Fruit fly (Drosophila melanogaster) whole organism, embryonic: Measurements from ENCODE around the gene CG31904.

Source experiments
- B-H1 ChIP-seq: fragments of 200-800 bp; sonication (Bioruptor generic); IDR thresholded peaks from 3 replicates; pipeline ENCODE4 v1.3.6; 2022; ENCODE audit warnings: missing biosample characterization, missing genetic modification characterization
- B-H2 ChIP-seq: fragments of 200-800 bp; sonication (Bioruptor generic); optimal IDR thresholded peaks from 2 replicates; lab custom pipeline; 2018; ENCODE audit warnings: missing biosample characterization, mild to moderate bottlenecking, missing genetic modification characterization
- CG10147 ChIP-seq: fragments of 200-800 bp; sonication (Bioruptor generic); optimal IDR thresholded peaks from 2 replicates; lab custom pipeline; 2019; ENCODE audit warnings: missing biosample characterization, mild to moderate bottlenecking, missing genetic modification characterization, moderate library complexity
- CG10565 ChIP-seq: fragments of 200-800 bp; sonication (Bioruptor generic); optimal IDR thresholded peaks from 3 replicates; lab custom pipeline; 2016; ENCODE audit warnings: missing biosample characterization, mild to moderate bottlenecking, missing genetic modification characterization
- CG12071 ChIP-seq: fragments of 200-800 bp; sonication (Bioruptor generic); optimal IDR thresholded peaks from 3 replicates; lab custom pipeline; 2018; ENCODE audit warnings: missing biosample characterization, mild to moderate bottlenecking, missing genetic modification characterization
- CG15514 ChIP-seq: fragments of 200-800 bp; sonication (Bioruptor generic); optimal IDR thresholded peaks from 3 replicates; lab custom pipeline; 2017; ENCODE audit warnings: missing biosample characterization, missing genetic modification characterization, mild to moderate bottlenecking, moderate library complexity, missing genetic modification reagents
- CG18599 ChIP-seq: fragments of 200-800 bp; sonication (Bioruptor generic); optimal IDR thresholded peaks from 3 replicates; lab custom pipeline; 2017; ENCODE audit warnings: missing biosample characterization, missing genetic modification characterization, mild to moderate bottlenecking, moderate library complexity, missing genetic modification reagents
- CG18764 ChIP-seq: fragments of 200-800 bp; sonication (Bioruptor generic); optimal IDR thresholded peaks from 3 replicates; lab custom pipeline; 2016; ENCODE audit warnings: missing biosample characterization, missing genetic modification characterization
- CG2678 ChIP-seq: fragments of 200-800 bp; sonication (Bioruptor generic); optimal IDR thresholded peaks from 3 replicates; lab custom pipeline; 2019; ENCODE audit warnings: missing biosample characterization, mild to moderate bottlenecking, missing genetic modification characterization, moderate library complexity
- CG3281 ChIP-seq: fragments of 200-800 bp; sonication (Bioruptor generic); optimal IDR thresholded peaks from 3 replicates; lab custom pipeline; 2017; ENCODE audit warnings: missing biosample characterization, mild to moderate bottlenecking, missing genetic modification characterization
- CG4328 ChIP-seq: fragments of 200-800 bp; sonication (Bioruptor generic); optimal IDR thresholded peaks from 3 replicates; lab custom pipeline; 2017; ENCODE audit warnings: missing biosample characterization, missing genetic modification reagents, missing genetic modification characterization
- CG6765 ChIP-seq: fragments of 200-800 bp; sonication (Bioruptor generic); optimal IDR thresholded peaks from 3 replicates; lab custom pipeline; 2017; ENCODE audit warnings: missing biosample characterization, mild to moderate bottlenecking, missing genetic modification characterization
- CG6813 ChIP-seq: fragments of 200-800 bp; sonication (Bioruptor generic); optimal IDR thresholded peaks from 2 replicates; lab custom pipeline; 2017; ENCODE audit warnings: missing biosample characterization, missing genetic modification characterization, mild to moderate bottlenecking, moderate library complexity, missing genetic modification reagents
- CG7271 ChIP-seq: fragments of 200-800 bp; sonication (Bioruptor generic); optimal IDR thresholded peaks from 2 replicates; lab custom pipeline; 2018; ENCODE audit warnings: missing biosample characterization, mild to moderate bottlenecking, missing genetic modification characterization, moderate library complexity
- CG8281 ChIP-seq: fragments of 200-800 bp; sonication (Bioruptor generic); optimal IDR thresholded peaks from 2 replicates; lab custom pipeline; 2018; ENCODE audit warnings: missing biosample characterization, mild to moderate bottlenecking, missing genetic modification characterization, moderate library complexity
- CHES-1-like ChIP-seq: fragments of 200-800 bp; sonication (Bioruptor generic); optimal IDR thresholded peaks from 2 replicates; lab custom pipeline; 2016; ENCODE audit warnings: missing biosample characterization, missing genetic modification characterization
- CoRest ChIP-seq: fragments of 200-800 bp; sonication (Bioruptor generic); optimal IDR thresholded peaks from 3 replicates; lab custom pipeline; 2018; ENCODE audit warnings: missing biosample characterization, mild to moderate bottlenecking, missing genetic modification characterization, moderate library complexity
- Dref ChIP-seq: fragments of 200-800 bp; sonication (Bioruptor generic); IDR thresholded peaks from 2 replicates; pipeline ENCODE4 v1.3.6; 2022; ENCODE audit warnings: missing biosample characterization, missing genetic modification characterization
- Ets65A ChIP-seq: fragments of 200-800 bp; sonication (Bioruptor generic); peaks from one replicate; lab custom pipeline; 2016; ENCODE audit warnings: missing biosample characterization, missing genetic modification characterization
- Fer3 ChIP-seq: fragments of 200-800 bp; sonication (Bioruptor generic); optimal IDR thresholded peaks from 2 replicates; lab custom pipeline; 2018; ENCODE audit warnings: missing biosample characterization, mild to moderate bottlenecking, missing genetic modification characterization, moderate library complexity
- HmgD ChIP-seq: fragments of 200-800 bp; sonication (Bioruptor generic); optimal IDR thresholded peaks from 3 replicates; lab custom pipeline; 2016; ENCODE audit warnings: missing biosample characterization, missing genetic modification characterization
- Meics ChIP-seq: fragments of 200-800 bp; sonication (Bioruptor generic); optimal IDR thresholded peaks from 2 replicates; lab custom pipeline; 2017; ENCODE audit warnings: missing biosample characterization, mild to moderate bottlenecking, missing genetic modification characterization
- NC2β ChIP-seq: fragments of 200-800 bp; sonication (Bioruptor generic); optimal IDR thresholded peaks from 2 replicates; lab custom pipeline; 2016; ENCODE audit warnings: missing biosample characterization, missing genetic modification characterization
- Sox102F ChIP-seq: fragments of 200-800 bp; sonication (Bioruptor generic); optimal IDR thresholded peaks from 2 replicates; lab custom pipeline; 2018; ENCODE audit warnings: missing biosample characterization, mild to moderate bottlenecking, missing genetic modification characterization, moderate library complexity
- ci ChIP-seq: fragments of 200-800 bp; sonication (Bioruptor generic); IDR thresholded peaks from 3 replicates; pipeline ENCODE4 v1.3.6; 2022; ENCODE audit warnings: missing biosample characterization, missing genetic modification characterization
- cwo ChIP-seq: fragments of 200-800 bp; sonication (Bioruptor generic); optimal IDR thresholded peaks from 3 replicates; lab custom pipeline; 2017; ENCODE audit warnings: missing biosample characterization, missing genetic modification characterization, mild to moderate bottlenecking, moderate library complexity, missing genetic modification reagents
- dm ChIP-seq: fragments of 200-800 bp; sonication (Bioruptor generic); optimal IDR thresholded peaks from 3 replicates; lab custom pipeline; 2016; ENCODE audit warnings: missing biosample characterization, missing genetic modification characterization
- emc ChIP-seq: fragments of 200-800 bp; sonication (Bioruptor generic); optimal IDR thresholded peaks from 2 replicates; lab custom pipeline; 2016; ENCODE audit warnings: missing biosample characterization, missing genetic modification characterization
- fd3F ChIP-seq: fragments of 200-800 bp; sonication (Bioruptor generic); optimal IDR thresholded peaks from 2 replicates; lab custom pipeline; 2018; ENCODE audit warnings: missing biosample characterization, mild to moderate bottlenecking, missing genetic modification characterization, moderate library complexity
- grn ChIP-seq: fragments of 200-800 bp; sonication (Bioruptor generic); optimal IDR thresholded peaks from 3 replicates; lab custom pipeline; 2017; ENCODE audit warnings: missing biosample characterization, missing genetic modification characterization
- hkb ChIP-seq, 2 experiments: fragments of 200-800 bp in 1 of 2; fragments of >200 bp in 1 of 2; sonication (Bioruptor generic) in 1 of 2; IDR thresholded peaks in 1 of 2; optimal IDR thresholded peaks in 1 of 2; 2 replicates each; pipeline versions ENCODE4 v1.3.6 to Lab custom; 2017 to 2022; ENCODE audit warnings: missing biosample characterization in 1 of 2, missing genetic modification characterization in 1 of 2
- lab ChIP-seq: fragments of 200-800 bp; sonication (Bioruptor generic); optimal IDR thresholded peaks from 3 replicates; lab custom pipeline; 2017; ENCODE audit warnings: missing biosample characterization, missing genetic modification characterization, mild to moderate bottlenecking, moderate library complexity, missing genetic modification reagents
- luna ChIP-seq: fragments of 200-800 bp; sonication (Bioruptor generic); optimal IDR thresholded peaks from 2 replicates; lab custom pipeline; 2016; ENCODE audit warnings: missing biosample characterization, missing genetic modification characterization
- nerfin-2 ChIP-seq: fragments of 200-800 bp; sonication (Bioruptor generic); IDR thresholded peaks from 2 replicates; pipeline ENCODE4 v1.3.6; 2022; ENCODE audit warnings: missing biosample characterization, missing genetic modification characterization; ENCODE audit not compliant: partially characterized antibody
- scrt ChIP-seq: fragments of 200-800 bp; sonication (Bioruptor generic); optimal IDR thresholded peaks from 2 replicates; lab custom pipeline; 2018; ENCODE audit warnings: missing biosample characterization, mild to moderate bottlenecking, missing genetic modification characterization, moderate library complexity
- sens ChIP-seq: fragments of 200-800 bp; sonication (Bioruptor generic); peaks from one replicate; lab custom pipeline; 2016; ENCODE audit warnings: missing biosample characterization, missing genetic modification characterization
- sim ChIP-seq: fragments of 200-800 bp; sonication (Bioruptor generic); IDR thresholded peaks from 2 replicates; pipeline ENCODE4 v1.3.6; 2022; ENCODE audit warnings: missing biosample characterization, missing genetic modification characterization
- toy ChIP-seq: fragments of 200-800 bp; sonication (Bioruptor generic); IDR thresholded peaks from 2 replicates; pipeline ENCODE4 v1.3.6; 2022; ENCODE audit warnings: missing biosample characterization, missing genetic modification characterization
- unpg ChIP-seq: fragments of 200-800 bp; sonication (Bioruptor generic); optimal IDR thresholded peaks from 3 replicates; lab custom pipeline; 2018; ENCODE audit warnings: missing biosample characterization, mild to moderate bottlenecking, missing genetic modification characterization, moderate library complexity
- wdn ChIP-seq: fragments of 200-800 bp; sonication (Bioruptor generic); IDR thresholded peaks from 2 replicates; pipeline ENCODE4 v1.3.6; 2022; ENCODE audit warnings: missing biosample characterization, missing genetic modification characterization
- zf30C ChIP-seq: fragments of 200-800 bp; sonication (Bioruptor generic); optimal IDR thresholded peaks from 3 replicates; lab custom pipeline; 2018; ENCODE audit warnings: missing biosample characterization, mild to moderate bottlenecking, missing genetic modification characterization

CG31904 gene

DNA sequence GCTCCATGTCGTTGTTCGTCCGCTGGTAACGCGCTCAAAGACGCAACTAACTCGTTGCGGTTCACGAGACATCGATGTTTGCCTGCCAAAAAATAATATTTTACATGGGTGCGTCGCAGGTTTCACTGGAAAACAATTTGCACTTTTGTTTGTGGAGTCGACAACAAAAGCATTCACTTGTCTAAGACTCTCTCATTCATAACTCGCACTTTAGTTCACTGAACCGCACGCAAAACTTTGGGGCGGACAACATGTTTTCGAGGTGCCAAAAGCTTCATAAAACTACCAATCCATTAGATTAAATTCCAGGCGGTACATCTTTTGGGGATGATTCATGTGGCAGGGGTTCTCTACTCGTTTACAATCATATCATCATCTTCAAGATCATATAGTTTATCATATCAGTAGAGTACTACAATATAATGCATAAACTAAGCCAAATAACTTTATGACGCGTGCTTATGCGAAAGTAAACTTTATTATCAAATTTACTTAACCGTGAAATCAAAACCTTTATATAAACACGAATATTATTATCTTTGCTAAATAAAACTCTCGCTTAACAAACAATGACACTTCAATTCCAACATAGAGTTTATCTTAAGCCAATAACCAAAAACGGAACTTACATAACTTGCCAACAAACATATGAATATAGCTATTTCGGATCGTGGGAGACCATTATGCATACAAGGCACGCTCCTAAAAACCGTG lies 39.5 kb upstream of the CG31904 start, which contains the start of gene CG7179 (continued):
- TF ChIP-seq CG3281 (GFP tag; lab: Kevin White, UChicago) (peak; percentile 57), Meics (GFP tag; lab: Kevin White, UChicago) (peak; percentile 51), NC2β (GFP tag; lab: Kevin White, UChicago) (no peak), hkb (optimal IDR thresholded peaks at IDR 0.05; lab: Kevin White, UChicago) (no peak), hkb (GFP tag; IDR thresholded peaks at IDR 0.05; lab: Robert Waterston, UW) (0 out of 2 replicates have a peak, but pooled peaks have one; percentile 29), fd3F (GFP tag; lab: Kevin White, UChicago) (peak; percentile 18), luna (GFP tag; lab: Kevin White, UChicago) (no peak), scrt (GFP tag; lab: Kevin White, UChicago) (peak; percentile 35), sim (GFP tag; lab: Robert Waterston, UW) (no peak), dm (GFP tag; lab: Kevin White, UChicago) (no peak), wdn (GFP tag; lab: Robert Waterston, UW) (no peak), ci (0 out of 3 replicates have a peak, but pooled peaks have one; percentile 11), CG4328 (GFP tag; lab: Kevin White, UChicago) (peak; percentile 1), CG6765 (GFP tag; lab: Kevin White, UChicago) (peak; percentile 24), Fer3 (tag; lab: Kevin White, UChicago) (peak; percentile 57), sens (peak; percentile 83), unpg (GFP tag; lab: Kevin White, UChicago) (peak; percentile 32), cwo (GFP tag; lab: Kevin White, UChicago) (peak; percentile 3), CoRest (tag; lab: Kevin White, UChicago) (peak; percentile 21), Dref (no peak), zf30C (GFP tag; lab: Kevin White, UChicago) (no peak), HmgD (GFP tag; lab: Kevin White, UChicago) (no peak), CG10565 (GFP tag; lab: Kevin White, UChicago) (no peak), CG15514 (GFP tag; lab: Kevin White, UChicago) (peak; percentile 17), CG12071 (GFP tag; lab: Kevin White, UChicago) (peak; percentile 26), CG2678 (peak; percentile 72), CG18599 (GFP tag; lab: Kevin White, UChicago) (peak; percentile 38), CG6813 (GFP tag; lab: Kevin White, UChicago) (peak; percentile 21), CG10147 (no peak), emc (GFP tag; lab: Kevin White, UChicago) (no peak), Sox102F (GFP tag; lab: Kevin White, UChicago) (peak; percentile 0), lab (GFP tag; lab: Kevin White, UChicago) (peak; percentile 61), B-H1 (GFP tag; lab: Robert Waterston, UW) (no peak)

DNA sequence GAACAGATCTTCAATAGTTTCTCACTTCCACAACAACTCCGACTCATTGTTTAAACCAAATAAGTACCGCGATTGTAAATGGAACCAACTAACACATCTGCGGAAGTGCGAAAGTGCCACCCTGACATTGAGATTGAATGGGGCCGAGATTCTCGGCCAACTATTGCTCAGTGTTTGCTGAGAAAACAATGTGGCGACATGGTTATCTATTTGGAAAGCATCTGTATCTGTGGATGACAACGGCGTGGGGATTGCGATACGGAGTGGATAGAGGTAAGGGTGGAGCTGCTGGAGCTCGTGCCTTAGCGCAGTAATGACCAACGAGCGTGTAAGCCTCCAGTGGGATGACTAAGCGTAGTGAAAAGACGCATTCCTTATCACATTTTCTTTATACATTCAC lies 36.7 kb upstream of the CG31904 start:
- TF ChIP-seq Ets65A (no peak), CG8281 (tag; lab: Kevin White, UChicago) (no peak), CHES-1-like (GFP tag; lab: Kevin White, UChicago) (no peak), CG18764 (GFP tag; lab: Kevin White, UChicago) (no peak), nerfin-2 (no peak), grn (GFP tag; lab: Kevin White, UChicago) (no peak), CG7271 (tag; lab: Kevin White, UChicago) (no peak), B-H2 (GFP tag; lab: Kevin White, UChicago) (no peak), toy (GFP tag; lab: Robert Waterston, UW) (no peak)
